Fruit fly (Drosophila melanogaster): ENCODE measurements around the gene Nplp4.

Gene Nplp4

dm6 chr2L:2037551-2038252 is 29.5 kb downstream of the Nplp4 start (continued):
- TF ChIP-seq crp (GFP tag; optimal IDR thresholded peaks at IDR 0.05) (peak in 1 of 2 experiments; percentile 58), CG18764 (GFP tag; optimal IDR thresholded peaks at IDR 0.05) (peak; percentile 19), CG7963 (GFP tag; IDR thresholded peaks at IDR 0.05; ENCODE audit: partially characterized antibody) (peak; percentile 84), sug (tag; optimal IDR thresholded peaks at IDR 0.05) (peak; percentile 26), kni (GFP tag; optimal IDR thresholded peaks at IDR 0.05) (no peak), YL-1 (GFP tag; optimal IDR thresholded peaks at IDR 0.05) (peak; percentile 59), zfh2 (GFP tag; optimal IDR thresholded peaks at IDR 0.05) (peak; percentile 34), jigr1 (GFP tag; IDR thresholded peaks at IDR 0.05) (no peak), Hr39 (optimal IDR thresholded peaks at IDR 0.05) (no peak), CG5245 (GFP tag; optimal IDR thresholded peaks at IDR 0.05) (no peak), CG9609 (GFP tag; optimal IDR thresholded peaks at IDR 0.05) (peak; percentile 53), Opbp (GFP tag; IDR thresholded peaks at IDR 0.05; ENCODE audit: partially characterized antibody) (peak; percentile 95), Rfx (GFP tag; IDR thresholded peaks at IDR 0.05) (peak; percentile 62), stwl (tag; optimal IDR thresholded peaks at IDR 0.05) (peak; percentile 84), h (optimal IDR thresholded peaks at IDR 0.05) (no peak), nerfin-1 (tag; optimal IDR thresholded peaks at IDR 0.05) (peak; percentile 72), HmgD (GFP tag; optimal IDR thresholded peaks at IDR 0.05) (peak; percentile 91), HLHmδ (GFP tag; optimal IDR thresholded peaks at IDR 0.05) (no peak), CG1832 (GFP tag; optimal IDR thresholded peaks at IDR 0.05) (peak; percentile 61), twi (tag; optimal IDR thresholded peaks at IDR 0.05) (no peak), CG11093 (GFP tag; IDR thresholded peaks at IDR 0.05) (no peak), Ets97D (GFP tag; optimal IDR thresholded peaks at IDR 0.05) (peak; percentile 89), CG6791 (GFP tag; IDR thresholded peaks at IDR 0.05; ENCODE audit: partially characterized antibody) (peak; percentile 91), nerfin-2 (GFP tag; IDR thresholded peaks at IDR 0.05; ENCODE audit: partially characterized antibody) (peak; percentile 76), CG17612 (GFP tag; IDR thresholded peaks at IDR 0.05) (no peak), MESR4 (GFP tag; optimal IDR thresholded peaks at IDR 0.05) (peak; percentile 95), Dip3 (GFP tag; optimal IDR thresholded peaks at IDR 0.05) (peak; percentile 21), CG9817 (tag; optimal IDR thresholded peaks at IDR 0.05) (peak; percentile 16), Abd-B (GFP tag; optimal IDR thresholded peaks at IDR 0.05) (peak; percentile 62), trem (tag; optimal IDR thresholded peaks at IDR 0.05) (peak; percentile 82), CG30431 (GFP tag; optimal IDR thresholded peaks at IDR 0.05) (no peak), CG8478 (optimal IDR thresholded peaks at IDR 0.05) (peak; percentile 81), CG31388 (GFP tag; optimal IDR thresholded peaks at IDR 0.05) (no peak), maf-S (GFP tag; optimal IDR thresholded peaks at IDR 0.05) (peak; percentile 22), CG11247 (GFP tag; IDR thresholded peaks at IDR 0.05) (no peak), CG3163 (GFP tag; optimal IDR thresholded peaks at IDR 0.05) (peak; percentile 29), jumu (GFP tag; optimal IDR thresholded peaks at IDR 0.05) (peak; percentile 26), pita (GFP tag; optimal IDR thresholded peaks at IDR 0.05) (peak; percentile 76), Xbp1 (GFP tag; optimal IDR thresholded peaks at IDR 0.05) (peak; percentile 72), shn (GFP tag; optimal IDR thresholded peaks at IDR 0.05) (peak; percentile 10), CG18262 (tag; optimal IDR thresholded peaks at IDR 0.05) (no peak), CG17829 (tag; optimal IDR thresholded peaks at IDR 0.05) (peak; percentile 56), tx (GFP tag; optimal IDR thresholded peaks at IDR 0.05) (no peak), CG10267 (tag; optimal IDR thresholded peaks at IDR 0.05) (peak; percentile 59), CG7987 (GFP tag; optimal IDR thresholded peaks at IDR 0.05) (peak; percentile 15), CG11723 (GFP tag; optimal IDR thresholded peaks at IDR 0.05) (no peak), dan (GFP tag; IDR thresholded peaks at IDR 0.05) (no peak), dysf (GFP tag; IDR thresholded peaks at IDR 0.05) (0 out of 3 replicates have a peak, but pooled peaks have one; percentile 33), mam (GFP tag; optimal IDR thresholded peaks at IDR 0.05) (peak; percentile 38), Hmx (GFP tag; optimal IDR thresholded peaks at IDR 0.05) (no peak), Lim3 (GFP tag; IDR thresholded peaks at IDR 0.05) (no peak)

All from whole organism, embryonic.